Worm (Caenorhabditis elegans) whole organism, L4/young adult: Measurements from ENCODE around the gene rps-18.

Experiments used
- dao-5 ChIP-seq: sonication (generic microtip); optimal IDR thresholded peaks from 2 replicates; lab custom pipeline; 2016; ENCODE audit warnings: missing genotype, missing genetic modification characterization, moderate library complexity, missing compliant biosample characterization
- him-1 ChIP-seq: sonication (generic microtip); optimal IDR thresholded peaks from 2 replicates; lab custom pipeline; 2016; ENCODE audit warnings: missing genotype, missing genetic modification reagents, missing genetic modification characterization, missing compliant biosample characterization

- TF ChIP-seq him-1 (tag; lab: Kevin White, UChicago) (no peak), dao-5 (no peak)
These were observed 32.8 kb upstream of the rps-18 start, which contains the start of gene gdi-1 for ce11 chrIV:14792602-14793232.
